Worm (Caenorhabditis elegans) whole organism, L2 larva: ENCODE data around the gene exos-7.
A peak's percentile ranks its signal among the peaks of the same experiment; 100 is the strongest.

Experiments
- mab-5 ChIP-seq: fragments of 150-350 bp; optimal IDR thresholded peaks from 2 replicates; lab custom pipeline; 2014; ENCODE audit warnings: missing biosample characterization, missing genetic modification characterization
- snpc-4 ChIP-seq: fragments of 150-350 bp; optimal IDR thresholded peaks from 2 replicates; lab custom pipeline; 2014; ENCODE audit warnings: missing biosample characterization, missing genetic modification characterization

Gene exos-7

ce11 chrV:20879069-20879667 lies 40.5 kb downstream of the exos-7 start, which contains the start of gene unc-80 (continued):
- TF ChIP-seq mab-5 (tag; lab: Kevin White, UChicago) (no peak), snpc-4 (tag; lab: Kevin White, UChicago) (peak; percentile 27)
